Worm (Caenorhabditis elegans) whole organism, L3 larva: ENCODE data around the gene M02F4.2.

ENCODE experiments used
- R02D3.7 ChIP-seq: fragments of 150-350 bp; optimal IDR thresholded peaks from 2 replicates; lab custom pipeline; 2014; ENCODE audit warnings: missing biosample characterization, missing genetic modification characterization
- ZK546.5 ChIP-seq: sonication (generic microtip); optimal IDR thresholded peaks from 2 replicates; lab custom pipeline; 2017; ENCODE audit warnings: missing biosample characterization, missing genetic modification characterization
- eor-1 ChIP-seq, 2 experiments: fragments of 150-350 bp; optimal IDR thresholded peaks; 2 replicates each; lab custom pipeline; 2014 to 2018; ENCODE audit warnings: missing biosample characterization in 2 of 2, missing genetic modification characterization in 2 of 2
- nhr-77 ChIP-seq: fragments of 150-350 bp; optimal IDR thresholded peaks from 2 replicates; lab custom pipeline; 2014; ENCODE audit warnings: missing biosample characterization, missing genetic modification characterization
- unc-39 ChIP-seq: sonication (generic microtip); optimal IDR thresholded peaks from 4 replicates; lab custom pipeline; 2017; ENCODE audit warnings: missing biosample characterization, missing genetic modification characterization

- no peak for TF ChIP-seq unc-39
- TF ChIP-seq nhr-77 (tag; lab: Kevin White, UChicago) = no peak
- TF ChIP-seq ZK546.5 (tag; lab: Kevin White, UChicago) = no peak
- TF ChIP-seq R02D3.7 = no peak
- TF ChIP-seq eor-1 (tag; optimal IDR thresholded peaks at IDR 0.05; lab: Kevin White, UChicago) = no peak
Measured at ce11 chrX:3056098-3056497, 22.0 kb upstream of the M02F4.2 start.
